Fruit fly (Drosophila melanogaster): ENCODE data around the gene noc.

noc gene

dm6 chr2L:14500383-14500782 lies 9.7 kb downstream of the noc start (continued):
- peak; percentile 69 for TF ChIP-seq Ptx1 (GFP tag; IDR thresholded peaks at IDR 0.05)
- peak; percentile 56 for TF ChIP-seq ATbp (GFP tag; optimal IDR thresholded peaks at IDR 0.05)
- no peak for TF ChIP-seq chinmo (GFP tag; IDR thresholded peaks at IDR 0.05; ENCODE audit: partially characterized antibody)
- TF ChIP-seq Usf (GFP tag; optimal IDR thresholded peaks at IDR 0.05), result peak; percentile 34
- TF ChIP-seq phol (tag; optimal IDR thresholded peaks at IDR 0.05), result peak; percentile 75
- TF ChIP-seq Lhr (GFP tag; optimal IDR thresholded peaks at IDR 0.05), result peak; percentile 6
- TF ChIP-seq Dek (tag; optimal IDR thresholded peaks at IDR 0.05), result no peak
- peak; percentile 87 for TF ChIP-seq CG2712 (tag; optimal IDR thresholded peaks at IDR 0.05)
- no peak for TF ChIP-seq h (optimal IDR thresholded peaks at IDR 0.05)
- TF ChIP-seq pho (GFP tag; optimal IDR thresholded peaks at IDR 0.05), result peak; percentile 25
- TF ChIP-seq CG3838 (GFP tag; optimal IDR thresholded peaks at IDR 0.05), result no peak
- peak; percentile 84 for TF ChIP-seq CG2678 (tag; optimal IDR thresholded peaks at IDR 0.05)
- TF ChIP-seq CG15696 (tag; optimal IDR thresholded peaks at IDR 0.05), result no peak
- TF ChIP-seq Chrac-16 (GFP tag; optimal IDR thresholded peaks at IDR 0.05), result peak; percentile 38
- no peak for TF ChIP-seq pita (GFP tag; optimal IDR thresholded peaks at IDR 0.05)
- TF ChIP-seq Trl (optimal IDR thresholded peaks at IDR 0.05), result no peak
- no peak for TF ChIP-seq Trl (GFP tag; optimal IDR thresholded peaks at IDR 0.05)
- peak; percentile 14 for TF ChIP-seq CG6254 (GFP tag; optimal IDR thresholded peaks at IDR 0.05)
- TF ChIP-seq cato (GFP tag; optimal IDR thresholded peaks at IDR 0.05; ENCODE audit: borderline replicate concordance), result peak; percentile 41
- TF ChIP-seq seq (GFP tag; IDR thresholded peaks at IDR 0.05), result peak; percentile 50; the same call in 1 of the 2 replicates
- peak; percentile 27 for TF ChIP-seq CG9609 (GFP tag; optimal IDR thresholded peaks at IDR 0.05)
- no peak for TF ChIP-seq repo (GFP tag; optimal IDR thresholded peaks at IDR 0.05)
- no peak for TF ChIP-seq rib (GFP tag; IDR thresholded peaks at IDR 0.05)
- no peak for TF ChIP-seq Scr (GFP tag; IDR thresholded peaks at IDR 0.05; ENCODE audit: partially characterized antibody)
- TF ChIP-seq sug (tag; optimal IDR thresholded peaks at IDR 0.05), result no peak
- no peak for TF ChIP-seq CG18764 (GFP tag; optimal IDR thresholded peaks at IDR 0.05)
- TF ChIP-seq NK7.1 (GFP tag; optimal IDR thresholded peaks at IDR 0.05), result no peak
- TF ChIP-seq dimm (GFP tag; IDR thresholded peaks at IDR 0.05), result 0 out of 2 replicates have a peak, but pooled peaks have one; percentile 26
- TF ChIP-seq CG13296 (GFP tag; optimal IDR thresholded peaks at IDR 0.05), result peak; percentile 1
- TF ChIP-seq gcm2 (GFP tag; optimal IDR thresholded peaks at IDR 0.05), result peak; percentile 56
- TF ChIP-seq CkIIα-i1 (GFP tag; IDR thresholded peaks at IDR 0.05), result no peak
- peak; percentile 71; the same call in 2 of the 3 replicates for TF ChIP-seq CG11093 (GFP tag; IDR thresholded peaks at IDR 0.05)
- peak; percentile 60 for TF ChIP-seq zfh2 (GFP tag; optimal IDR thresholded peaks at IDR 0.05)
- TF ChIP-seq CrebB (tag; optimal IDR thresholded peaks at IDR 0.05), result peak; percentile 29
- TF ChIP-seq hth (optimal IDR thresholded peaks at IDR 0.05), result no peak
- peak; percentile 69 for TF ChIP-seq slbo (GFP tag; IDR thresholded peaks at IDR 0.05)
- TF ChIP-seq Vsx1 (GFP tag; optimal IDR thresholded peaks at IDR 0.05), result no peak
- no peak for TF ChIP-seq GATAe (GFP tag; conservative IDR thresholded peaks at IDR 0.05)
- peak; percentile 58; the same call in 1 of the 2 replicates for TF ChIP-seq CG9215 (GFP tag; IDR thresholded peaks at IDR 0.05)
- peak; percentile 68 for TF ChIP-seq Ssrp (tag; optimal IDR thresholded peaks at IDR 0.05)
- TF ChIP-seq BtbVII (GFP tag; optimal IDR thresholded peaks at IDR 0.05), result peak; percentile 45
- TF ChIP-seq ab (GFP tag; optimal IDR thresholded peaks at IDR 0.05), result peak; percentile 36
- TF ChIP-seq CG3065 (GFP tag; optimal IDR thresholded peaks at IDR 0.05), result no peak
- TF ChIP-seq Taf1 (GFP tag; IDR thresholded peaks at IDR 0.05), result peak; percentile 47; the same call in 1 of the 2 replicates
- peak; percentile 69 for TF ChIP-seq CG4404 (GFP tag; IDR thresholded peaks at IDR 0.05)
- TF ChIP-seq CG10431 (GFP tag; optimal IDR thresholded peaks at IDR 0.05), result no peak
- peak; percentile 37 to 69 for TF ChIP-seq chif (GFP tag; optimal IDR thresholded peaks at IDR 0.05)
- no peak for TF ChIP-seq CG10543 (GFP tag; optimal IDR thresholded peaks at IDR 0.05)
- TF ChIP-seq CG3726 (GFP tag; IDR thresholded peaks at IDR 0.05), result peak; percentile 34; the same call in 1 of the 3 replicates
- no peak for TF ChIP-seq CG7745 (tag; optimal IDR thresholded peaks at IDR 0.05)
- no peak for TF ChIP-seq CG14965 (GFP tag; optimal IDR thresholded peaks at IDR 0.05; ENCODE audit: borderline replicate concordance)
- no peak for TF ChIP-seq CG2116 (GFP tag; optimal IDR thresholded peaks at IDR 0.05)

Measured in whole organism, embryonic.